Worm (Caenorhabditis elegans) whole organism, L2 larva: ENCODE results near the gene sssh-1.

Experiments used
- R02D3.7 ChIP-seq: fragments of 150-350 bp; optimal IDR thresholded peaks from 2 replicates; lab custom pipeline; 2014; ENCODE audit warnings: missing biosample characterization, missing genetic modification characterization
- Y55F3AM.14 ChIP-seq: fragments of 200-800 bp; sonication (Bioruptor generic); optimal IDR thresholded peaks from 2 replicates; lab custom pipeline; 2018; ENCODE audit warnings: mild to moderate bottlenecking, missing genetic modification characterization, missing compliant biosample characterization
- alr-1 ChIP-seq: fragments of 150-350 bp; optimal IDR thresholded peaks from 2 replicates; lab custom pipeline; 2014; ENCODE audit warnings: missing biosample characterization, missing genetic modification characterization
- ama-1 ChIP-seq: fragments of 150-350 bp; optimal IDR thresholded peaks from 2 replicates; lab custom pipeline; 2018; ENCODE audit warnings: inconsistent platforms
- blmp-1 ChIP-seq: sonication (generic microtip); optimal IDR thresholded peaks from 2 replicates; lab custom pipeline; 2017; ENCODE audit warnings: missing genetic modification characterization, mild to moderate bottlenecking, missing compliant biosample characterization, antibody characterized with exemption, moderate library complexity; ENCODE audit not compliant: insufficient read depth
- ceh-16 ChIP-seq: fragments of 150-350 bp; optimal IDR thresholded peaks from 2 replicates; lab custom pipeline; 2014; ENCODE audit warnings: missing biosample characterization, missing genetic modification characterization
- ceh-82 ChIP-seq: fragments of 150-350 bp; optimal IDR thresholded peaks from 2 replicates; lab custom pipeline; 2014; ENCODE audit warnings: missing biosample characterization, missing genetic modification characterization
- crh-2 ChIP-seq: sonication (generic microtip); optimal IDR thresholded peaks from 2 replicates; lab custom pipeline; 2017; ENCODE audit warnings: missing biosample characterization, missing genetic modification characterization
- egl-27 ChIP-seq: sonication (generic microtip); optimal IDR thresholded peaks from 3 replicates; lab custom pipeline; 2017; ENCODE audit warnings: missing biosample characterization, missing genetic modification reagents, missing genetic modification characterization
- elt-1 ChIP-seq: fragments of 150-350 bp; optimal IDR thresholded peaks from 2 replicates; lab custom pipeline; 2014; ENCODE audit warnings: missing biosample characterization, missing genetic modification characterization
- elt-3 ChIP-seq: sonication (generic microtip); optimal IDR thresholded peaks from 2 replicates; lab custom pipeline; 2017; ENCODE audit warnings: missing biosample characterization, missing genetic modification characterization
- fos-1 ChIP-seq: fragments of 150-350 bp; optimal IDR thresholded peaks from 2 replicates; lab custom pipeline; 2014; ENCODE audit warnings: missing biosample characterization, missing genetic modification characterization
- gmeb-1 ChIP-seq: fragments of 150-350 bp; optimal IDR thresholded peaks from 2 replicates; lab custom pipeline; 2014; ENCODE audit warnings: missing biosample characterization, missing genetic modification characterization
- lin-13 ChIP-seq: fragments of 150-350 bp; optimal IDR thresholded peaks from 2 replicates; lab custom pipeline; 2014; ENCODE audit warnings: missing biosample characterization, missing genetic modification reagents, missing genetic modification characterization
- mab-5 ChIP-seq: fragments of 150-350 bp; optimal IDR thresholded peaks from 2 replicates; lab custom pipeline; 2014; ENCODE audit warnings: missing biosample characterization, missing genetic modification characterization
- mbf-1 ChIP-seq: sonication (generic microtip); optimal IDR thresholded peaks from 2 replicates; lab custom pipeline; 2017; ENCODE audit warnings: missing biosample characterization, missing genetic modification characterization
- mdl-1 ChIP-seq, 2 experiments: fragments of 150-350 bp in 1 of 2; sonication (generic microtip) in 1 of 2; optimal IDR thresholded peaks; 2 replicates each; lab custom pipeline; 2017; ENCODE audit warnings: missing biosample characterization in 2 of 2, missing genetic modification characterization in 2 of 2
- nhr-10 ChIP-seq: sonication (generic microtip); optimal IDR thresholded peaks from 2 replicates; lab custom pipeline; 2017; ENCODE audit warnings: missing biosample characterization, missing genetic modification characterization
- nhr-12 ChIP-seq: fragments of 150-350 bp; optimal IDR thresholded peaks from 2 replicates; lab custom pipeline; 2014; ENCODE audit warnings: missing biosample characterization, missing genetic modification characterization
- nhr-21 ChIP-seq: fragments of 150-350 bp; optimal IDR thresholded peaks from 2 replicates; lab custom pipeline; 2014; ENCODE audit warnings: missing biosample characterization, missing genetic modification characterization
- nhr-23 ChIP-seq: fragments of 150-350 bp; optimal IDR thresholded peaks from 2 replicates; lab custom pipeline; 2014; ENCODE audit warnings: missing biosample characterization, missing genetic modification reagents, missing genetic modification characterization
- nhr-237 ChIP-seq: fragments of 150-350 bp; optimal IDR thresholded peaks from 2 replicates; lab custom pipeline; 2014; ENCODE audit warnings: missing biosample characterization, missing genetic modification characterization
- nhr-25 ChIP-seq: fragments of 150-350 bp; sonication (generic microtip); optimal IDR thresholded peaks from 3 replicates; lab custom pipeline; 2014; ENCODE audit warnings: missing biosample characterization, missing genetic modification characterization
- nhr-6 ChIP-seq: fragments of 150-350 bp; optimal IDR thresholded peaks from 2 replicates; lab custom pipeline; 2014; ENCODE audit warnings: missing biosample characterization, missing genetic modification characterization
- peb-1 ChIP-seq: fragments of 150-350 bp; optimal IDR thresholded peaks from 2 replicates; lab custom pipeline; 2014; ENCODE audit warnings: missing biosample characterization, missing genetic modification characterization
- sma-3 ChIP-seq: sonication (generic microtip); optimal IDR thresholded peaks from 2 replicates; lab custom pipeline; 2016; ENCODE audit warnings: missing genetic modification reagents, missing genetic modification characterization, missing compliant biosample characterization
- sma-9 ChIP-seq, 2 experiments: fragments of 150-350 bp in 1 of 2; sonication (generic microtip) in 1 of 2; optimal IDR thresholded peaks; 2 replicates each; lab custom pipeline; 2014 to 2016; ENCODE audit warnings: missing genetic modification characterization in 2 of 2, mild to moderate bottlenecking in 1 of 2, missing biosample characterization in 1 of 2, missing compliant biosample characterization in 1 of 2, missing genetic modification reagents in 1 of 2, moderate library complexity in 1 of 2
- unc-39 ChIP-seq: fragments of 150-350 bp; optimal IDR thresholded peaks from 2 replicates; lab custom pipeline; 2014; ENCODE audit warnings: missing biosample characterization, missing genetic modification characterization
- unc-55 ChIP-seq: fragments of 150-350 bp; sonication (generic microtip); optimal IDR thresholded peaks from 3 replicates; lab custom pipeline; 2014; ENCODE audit warnings: missing biosample characterization, missing genetic modification reagents, missing genetic modification characterization
- zag-1 ChIP-seq: fragments of 150-350 bp; optimal IDR thresholded peaks from 2 replicates; lab custom pipeline; 2014; ENCODE audit warnings: missing biosample characterization, missing genetic modification characterization
- ztf-1 ChIP-seq: fragments of 200-800 bp; sonication (Bioruptor generic); conservative IDR thresholded peaks from 2 replicates; pipeline ENCODE4 v1.3.6; 2022; ENCODE audit warnings: missing genetic modification characterization, missing compliant biosample characterization
- ztf-11 ChIP-seq: sonication (generic microtip); optimal IDR thresholded peaks from 2 replicates; lab custom pipeline; 2017; ENCODE audit warnings: missing biosample characterization, missing genetic modification characterization

sssh-1 gene

ce11 chrX:14877691-14878090 is 1.9 kb downstream of the sssh-1 start:
- TF ChIP-seq gmeb-1 (tag; lab: Kevin White, UChicago) (no peak), Y55F3AM.14 (GFP tag; lab: Kevin White, UChicago) (no peak), sma-3 (GFP tag; lab: Kevin White, UChicago) (no peak), zag-1 (tag; lab: Kevin White, UChicago) (no peak), ztf-11 (tag; lab: Kevin White, UChicago) (no peak), peb-1 (tag; lab: Kevin White, UChicago) (no peak), mbf-1 (tag; lab: Kevin White, UChicago) (no peak), nhr-12 (no peak)

- TF ChIP-seq nhr-237 (tag; lab: Kevin White, UChicago): no peak
- no peak for TF ChIP-seq ztf-11 (tag; lab: Kevin White, UChicago)
- TF ChIP-seq zag-1 (tag; lab: Kevin White, UChicago): no peak
- TF ChIP-seq sma-9 (GFP tag; optimal IDR thresholded peaks at IDR 0.05; lab: Kevin White, UChicago): no peak
- TF ChIP-seq sma-9 (tag; optimal IDR thresholded peaks at IDR 0.05; lab: Kevin White, UChicago): no peak
- no peak for TF ChIP-seq ama-1 (lab: Kevin White, UChicago)
- TF ChIP-seq unc-39: no peak
Observed at ce11 chrX:14881119-14881518, 5.4 kb downstream of the sssh-1 start, which contains the start of gene flp-8. TSS of gene flp-8 (plus strand) at chrX:14881419.

DNA sequence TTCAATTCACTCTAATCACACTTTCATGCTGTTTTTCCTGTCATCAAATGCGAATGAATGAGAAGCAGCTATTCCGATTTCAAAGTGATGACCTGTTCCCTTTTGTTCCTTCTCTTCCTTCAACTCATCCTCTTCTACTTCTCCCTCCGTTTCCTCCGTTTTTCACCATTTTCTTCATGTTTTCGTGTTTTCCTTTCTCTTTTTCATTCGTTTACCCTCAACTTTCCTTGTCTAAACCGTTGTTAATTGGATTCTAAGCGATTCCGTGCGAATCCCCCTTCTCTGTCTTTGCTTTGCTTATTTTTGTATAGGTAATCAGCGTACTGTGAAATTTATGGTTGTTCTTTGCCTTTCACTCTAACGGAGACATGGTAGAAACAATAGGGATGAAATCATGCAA is 10.1 kb downstream of the sssh-1 start:
- TF ChIP-seq nhr-6 (tag; lab: Kevin White, UChicago): no peak
- TF ChIP-seq R02D3.7: no peak
- no peak for TF ChIP-seq lin-13 (GFP tag; lab: Kevin White, UChicago)
- no peak for TF ChIP-seq gmeb-1 (tag; lab: Kevin White, UChicago)
- no peak for TF ChIP-seq alr-1 (tag; lab: Kevin White, UChicago)
- TF ChIP-seq nhr-25 (tag; lab: Kevin White, UChicago): no peak
- TF ChIP-seq blmp-1 (tag; lab: Kevin White, UChicago): no peak
- TF ChIP-seq ceh-16 (tag; lab: Kevin White, UChicago): no peak
- TF ChIP-seq ceh-82 (tag; lab: Kevin White, UChicago): no peak
- no peak for TF ChIP-seq elt-1 (tag; lab: Kevin White, UChicago)
- TF ChIP-seq egl-27 (tag; lab: Kevin White, UChicago): no peak
- no peak for TF ChIP-seq elt-3 (tag; lab: Kevin White, UChicago)
- no peak for TF ChIP-seq crh-2 (tag; lab: Kevin White, UChicago)
- no peak for TF ChIP-seq fos-1
- TF ChIP-seq mab-5: no peak
- TF ChIP-seq nhr-10: no peak
- no peak for TF ChIP-seq sma-3 (GFP tag; lab: Kevin White, UChicago)
- no peak for TF ChIP-seq nhr-23
- no peak for TF ChIP-seq ztf-1 (GFP tag; lab: Robert Waterston, UW)
- TF ChIP-seq, all 48 proteins: peak for 0

ce11 chrX:14888188-14888587 is 12.4 kb downstream of the sssh-1 start, which contains the start of gene daf-6:
TSS of gene daf-6 (plus strand) at chrX:14888488.
- no peak for TF ChIP-seq unc-39
- TF ChIP-seq mbf-1 (tag; lab: Kevin White, UChicago): no peak
- TF ChIP-seq mab-5: no peak
- no peak for TF ChIP-seq zag-1 (tag; lab: Kevin White, UChicago)
- no peak for TF ChIP-seq sma-3 (GFP tag; lab: Kevin White, UChicago)
- TF ChIP-seq elt-1 (tag; lab: Kevin White, UChicago): no peak
- TF ChIP-seq sma-9 (GFP tag; optimal IDR thresholded peaks at IDR 0.05; lab: Kevin White, UChicago): no peak
- no peak for TF ChIP-seq sma-9 (tag; optimal IDR thresholded peaks at IDR 0.05; lab: Kevin White, UChicago)

DNA sequence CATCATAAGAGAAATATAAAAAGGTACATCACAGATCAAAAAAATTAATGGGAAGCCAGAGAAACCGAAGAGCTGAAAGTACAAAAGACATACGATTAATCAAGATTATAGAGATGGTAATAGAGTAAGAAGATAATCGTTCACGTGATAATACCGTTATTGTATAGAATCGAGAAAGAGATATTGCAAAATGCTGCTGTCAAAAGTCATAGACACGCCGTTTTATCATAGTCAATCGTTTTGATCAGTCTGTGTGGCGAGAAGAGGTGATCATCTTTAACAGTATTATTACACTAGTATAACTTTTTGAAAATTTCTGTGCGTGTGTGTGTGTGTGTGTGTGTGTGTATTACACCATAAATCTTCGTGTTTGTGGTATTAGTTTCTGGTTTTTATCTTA is 18.6 kb downstream of the sssh-1 start:
- TF ChIP-seq Y55F3AM.14 (GFP tag; lab: Kevin White, UChicago) (no peak), mbf-1 (tag; lab: Kevin White, UChicago) (no peak), mdl-1 (tag; optimal IDR thresholded peaks at IDR 0.05; lab: Kevin White, UChicago) (peak in 1 of 2 experiments; percentile 26), sma-9 (GFP tag; optimal IDR thresholded peaks at IDR 0.05; lab: Kevin White, UChicago) (peak; percentile 86), sma-9 (tag; optimal IDR thresholded peaks at IDR 0.05; lab: Kevin White, UChicago) (no peak), nhr-21 (tag; lab: Kevin White, UChicago) (peak; percentile 61), blmp-1 (tag; lab: Kevin White, UChicago) (peak; percentile 76), nhr-25 (tag; lab: Kevin White, UChicago) (peak; percentile 67), sma-3 (GFP tag; lab: Kevin White, UChicago) (peak; percentile 71), gmeb-1 (tag; lab: Kevin White, UChicago) (peak; percentile 8), zag-1 (tag; lab: Kevin White, UChicago) (no peak), crh-2 (tag; lab: Kevin White, UChicago) (peak; percentile 39), unc-55 (GFP tag; lab: Kevin White, UChicago) (no peak), alr-1 (tag; lab: Kevin White, UChicago) (no peak), ztf-1 (GFP tag; lab: Robert Waterston, UW) (no peak)
